Fruit fly (Drosophila melanogaster) whole organism, embryonic: ENCODE measurements around the gene CG10700.

Experiments used
- C15 ChIP-seq: fragments of 200-800 bp; sonication (Bioruptor generic); IDR thresholded peaks from 3 replicates; pipeline ENCODE4 v1.3.6; 2022; ENCODE audit warnings: missing biosample characterization, missing genetic modification characterization
- CG1024 ChIP-seq: fragments of 200-800 bp; sonication (Bioruptor generic); IDR thresholded peaks from 2 replicates; pipeline ENCODE4 v1.3.6; 2022; ENCODE audit warnings: missing biosample characterization, missing genetic modification characterization
- CG11456 ChIP-seq: fragments of 200-800 bp; sonication (Bioruptor generic); IDR thresholded peaks from 3 replicates; pipeline ENCODE4 v1.3.6; 2022; ENCODE audit warnings: missing biosample characterization, missing genetic modification characterization
- CG12942 ChIP-seq: fragments of 200-800 bp; sonication (Bioruptor generic); optimal IDR thresholded peaks from 3 replicates; lab custom pipeline; 2016; ENCODE audit warnings: missing biosample characterization, missing genetic modification characterization
- CG13296 ChIP-seq: fragments of 200-800 bp; sonication (Bioruptor generic); optimal IDR thresholded peaks from 3 replicates; lab custom pipeline; 2018; ENCODE audit warnings: missing biosample characterization, mild to moderate bottlenecking, missing genetic modification characterization
- CG14050 ChIP-seq: fragments of 200-800 bp; sonication (Bioruptor generic); IDR thresholded peaks from 3 replicates; pipeline ENCODE4 v1.3.6; 2022; ENCODE audit warnings: missing biosample characterization, missing genetic modification characterization
- CG14860 ChIP-seq: fragments of 200-800 bp; sonication (Bioruptor generic); IDR thresholded peaks from 3 replicates; pipeline ENCODE4 v1.3.6; 2022; ENCODE audit warnings: missing biosample characterization, missing genetic modification characterization; ENCODE audit not compliant: partially characterized antibody
- CG1647 ChIP-seq: fragments of 200-800 bp; sonication (Bioruptor generic); optimal IDR thresholded peaks from 3 replicates; lab custom pipeline; 2016; ENCODE audit warnings: missing biosample characterization, missing genetic modification characterization
- CG17359 ChIP-seq: fragments of 200-800 bp; sonication (Bioruptor generic); optimal IDR thresholded peaks from 3 replicates; lab custom pipeline; 2018; ENCODE audit warnings: missing biosample characterization, mild to moderate bottlenecking, missing genetic modification characterization, moderate library complexity
- CG17912 ChIP-seq: fragments of 200-800 bp; sonication (Bioruptor generic); optimal IDR thresholded peaks from 2 replicates; lab custom pipeline; 2018; ENCODE audit warnings: missing biosample characterization, mild to moderate bottlenecking, missing genetic modification characterization
- CG1792 ChIP-seq: fragments of 200-800 bp; sonication (Bioruptor generic); optimal IDR thresholded peaks from 2 replicates; lab custom pipeline; 2016; ENCODE audit warnings: missing biosample characterization, missing genetic modification characterization
- CG2199 ChIP-seq: fragments of 200-800 bp; sonication (Bioruptor generic); IDR thresholded peaks from 3 replicates; pipeline ENCODE4 v1.3.6; 2022; ENCODE audit warnings: missing biosample characterization, missing genetic modification characterization
- CG2889 ChIP-seq: fragments of 200-800 bp; sonication (Bioruptor generic); IDR thresholded peaks from 3 replicates; pipeline ENCODE4 v1.3.6; 2022; ENCODE audit warnings: missing biosample characterization, missing genetic modification characterization
- CG31365 ChIP-seq: fragments of 200-800 bp; sonication (Bioruptor generic); optimal IDR thresholded peaks from 2 replicates; lab custom pipeline; 2018; ENCODE audit warnings: missing biosample characterization, mild to moderate bottlenecking, missing genetic modification characterization
- CG3163 ChIP-seq: fragments of 200-800 bp; sonication (Bioruptor generic); optimal IDR thresholded peaks from 3 replicates; lab custom pipeline; 2016; ENCODE audit warnings: missing biosample characterization, missing genetic modification characterization
- CG3281 ChIP-seq: fragments of 200-800 bp; sonication (Bioruptor generic); optimal IDR thresholded peaks from 3 replicates; lab custom pipeline; 2017; ENCODE audit warnings: missing biosample characterization, mild to moderate bottlenecking, missing genetic modification characterization
- CG3838 ChIP-seq: fragments of 200-800 bp; sonication (Bioruptor generic); optimal IDR thresholded peaks from 3 replicates; lab custom pipeline; 2016; ENCODE audit warnings: missing biosample characterization, missing genetic modification characterization
- CG4328 ChIP-seq: fragments of 200-800 bp; sonication (Bioruptor generic); optimal IDR thresholded peaks from 3 replicates; lab custom pipeline; 2017; ENCODE audit warnings: missing biosample characterization, missing genetic modification reagents, missing genetic modification characterization
- CG6654 ChIP-seq: fragments of 200-800 bp; sonication (Bioruptor generic); optimal IDR thresholded peaks from 2 replicates; lab custom pipeline; 2017; ENCODE audit warnings: missing biosample characterization, mild to moderate bottlenecking, missing genetic modification characterization
- CG7357 ChIP-seq: fragments of 200-800 bp; sonication (Bioruptor generic); IDR thresholded peaks from 3 replicates; pipeline ENCODE4 v1.3.6; 2022; ENCODE audit warnings: missing biosample characterization, missing genetic modification characterization
- CG8388 ChIP-seq: fragments of 200-800 bp; sonication (Bioruptor generic); optimal IDR thresholded peaks from 2 replicates; lab custom pipeline; 2019; ENCODE audit warnings: missing biosample characterization, mild to moderate bottlenecking, missing genetic modification characterization, moderate library complexity
- CG9437 ChIP-seq: fragments of 200-800 bp; sonication (Bioruptor generic); optimal IDR thresholded peaks from 2 replicates; lab custom pipeline; 2018; ENCODE audit warnings: missing biosample characterization, mild to moderate bottlenecking, missing genetic modification characterization
- Dref ChIP-seq: fragments of 200-800 bp; sonication (Bioruptor generic); IDR thresholded peaks from 2 replicates; pipeline ENCODE4 v1.3.6; 2022; ENCODE audit warnings: missing biosample characterization, missing genetic modification characterization
- Eip74EF ChIP-seq, 2 experiments: fragments of 200-800 bp in 1 of 2; fragments of >200 bp in 1 of 2; sonication (Bioruptor generic) in 1 of 2; optimal IDR thresholded peaks; 2 replicates each; lab custom pipeline; 2017 to 2019; ENCODE audit warnings: missing biosample characterization in 2 of 2, missing genetic modification characterization in 2 of 2, mild to moderate bottlenecking in 1 of 2, moderate library complexity in 1 of 2
- Ets97D ChIP-seq: fragments of 200-800 bp; sonication (Bioruptor generic); optimal IDR thresholded peaks from 3 replicates; lab custom pipeline; 2016; ENCODE audit warnings: missing biosample characterization, missing genetic modification characterization
- Lhr ChIP-seq: fragments of 200-800 bp; sonication (Bioruptor generic); optimal IDR thresholded peaks from 3 replicates; lab custom pipeline; 2017; ENCODE audit warnings: mild to moderate bottlenecking, missing biosample characterization, missing genetic modification reagents, missing genetic modification characterization
- Mad ChIP-seq: fragments of 200-800 bp; sonication (Bioruptor generic); optimal IDR thresholded peaks from 2 replicates; lab custom pipeline; 2016; ENCODE audit warnings: missing biosample characterization, missing genetic modification characterization
- Mes4 ChIP-seq: fragments of 200-800 bp; sonication (Bioruptor generic); optimal IDR thresholded peaks from 2 replicates; lab custom pipeline; 2016; ENCODE audit warnings: missing biosample characterization, missing genetic modification characterization
- Nf-YC ChIP-seq: fragments of 200-800 bp; optimal IDR thresholded peaks from 3 replicates; lab custom pipeline; 2019; ENCODE audit warnings: missing biosample characterization, mild to moderate bottlenecking, missing genetic modification characterization, moderate library complexity
- Trl ChIP-seq, 3 experiments: fragments of >200 bp in 2 of 3; fragments of 200-800 bp in 1 of 3; sonication (Bioruptor generic) in 1 of 3; optimal IDR thresholded peaks; 2 replicates in 1 of 3; 3 replicates in 2 of 3; lab custom pipeline; 2016 to 2017; ENCODE audit warnings: missing biosample characterization in 1 of 3, missing genetic modification characterization in 1 of 3
- Usf ChIP-seq: fragments of 200-800 bp; sonication (Bioruptor generic); optimal IDR thresholded peaks from 2 replicates; lab custom pipeline; 2017; ENCODE audit warnings: missing genotype, missing biosample characterization, missing genetic modification characterization
- bowl ChIP-seq: fragments of 200-800 bp; sonication (Bioruptor generic); IDR thresholded peaks from 2 replicates; pipeline ENCODE4 v1.3.6; 2022; ENCODE audit warnings: missing biosample characterization, missing genetic modification characterization
- br ChIP-seq: fragments of >200 bp; optimal IDR thresholded peaks from 2 replicates; lab custom pipeline; 2017
- cad ChIP-seq: fragments of >200 bp; optimal IDR thresholded peaks from 2 replicates; lab custom pipeline; 2017; ENCODE audit warnings: missing biosample characterization, missing genetic modification characterization
- cwo ChIP-seq: fragments of 200-800 bp; sonication (Bioruptor generic); optimal IDR thresholded peaks from 3 replicates; lab custom pipeline; 2017; ENCODE audit warnings: missing biosample characterization, missing genetic modification characterization, mild to moderate bottlenecking, moderate library complexity, missing genetic modification reagents
- danr ChIP-seq: fragments of 200-800 bp; sonication (Bioruptor generic); IDR thresholded peaks from 2 replicates; pipeline ENCODE4 v1.3.6; 2022; ENCODE audit warnings: missing biosample characterization, missing genetic modification characterization
- disco-r ChIP-seq: fragments of 200-800 bp; sonication (Bioruptor generic); optimal IDR thresholded peaks from 2 replicates; lab custom pipeline; 2016; ENCODE audit warnings: missing biosample characterization, missing genetic modification characterization
- dm ChIP-seq: fragments of 200-800 bp; sonication (Bioruptor generic); optimal IDR thresholded peaks from 3 replicates; lab custom pipeline; 2016; ENCODE audit warnings: missing biosample characterization, missing genetic modification characterization
- dpn ChIP-seq, 2 experiments: fragments of 200-800 bp; sonication (Bioruptor generic); optimal IDR thresholded peaks; 3 replicates each; lab custom pipeline; 2016; ENCODE audit warnings: missing biosample characterization in 2 of 2, missing genetic modification characterization in 2 of 2
- fd3F ChIP-seq: fragments of 200-800 bp; sonication (Bioruptor generic); optimal IDR thresholded peaks from 2 replicates; lab custom pipeline; 2018; ENCODE audit warnings: missing biosample characterization, mild to moderate bottlenecking, missing genetic modification characterization, moderate library complexity
- fd96Cb ChIP-seq: fragments of 200-800 bp; sonication (Bioruptor generic); optimal IDR thresholded peaks from 2 replicates; lab custom pipeline; 2018; ENCODE audit warnings: missing biosample characterization, mild to moderate bottlenecking, missing genetic modification characterization, moderate library complexity
- hb ChIP-seq: fragments of 200-800 bp; sonication (Bioruptor generic); IDR thresholded peaks from 3 replicates; pipeline ENCODE4 v1.3.6; 2022; ENCODE audit warnings: missing biosample characterization, missing genetic modification characterization; ENCODE audit not compliant: partially characterized antibody
- jigr1 ChIP-seq: fragments of 200-800 bp; sonication (Bioruptor generic); IDR thresholded peaks from 3 replicates; pipeline ENCODE4 v1.3.6; 2022; ENCODE audit warnings: missing biosample characterization, missing genetic modification characterization
- lab ChIP-seq: fragments of 200-800 bp; sonication (Bioruptor generic); optimal IDR thresholded peaks from 3 replicates; lab custom pipeline; 2017; ENCODE audit warnings: missing biosample characterization, missing genetic modification characterization, mild to moderate bottlenecking, moderate library complexity, missing genetic modification reagents
- nerfin-2 ChIP-seq: fragments of 200-800 bp; sonication (Bioruptor generic); IDR thresholded peaks from 2 replicates; pipeline ENCODE4 v1.3.6; 2022; ENCODE audit warnings: missing biosample characterization, missing genetic modification characterization; ENCODE audit not compliant: partially characterized antibody
- oc ChIP-seq: fragments of 200-800 bp; sonication (Bioruptor generic); optimal IDR thresholded peaks from 2 replicates; lab custom pipeline; 2018; ENCODE audit warnings: missing biosample characterization, mild to moderate bottlenecking, missing genetic modification characterization, moderate library complexity
- pum ChIP-seq: fragments of 200-800 bp; sonication (Bioruptor generic); optimal IDR thresholded peaks from 2 replicates; lab custom pipeline; 2016; ENCODE audit warnings: missing biosample characterization, missing genetic modification characterization
- sens ChIP-seq: fragments of 200-800 bp; sonication (Bioruptor generic); peaks from one replicate; lab custom pipeline; 2016; ENCODE audit warnings: missing biosample characterization, missing genetic modification characterization
- seq ChIP-seq: fragments of 200-800 bp; sonication (Bioruptor generic); IDR thresholded peaks from 2 replicates; pipeline ENCODE4 v1.3.6; 2022; ENCODE audit warnings: missing biosample characterization, missing genetic modification characterization
- ssp ChIP-seq: fragments of 200-800 bp; sonication (Bioruptor generic); IDR thresholded peaks from 2 replicates; pipeline ENCODE4 v1.3.6; 2022; ENCODE audit warnings: missing biosample characterization, missing genetic modification characterization
- twi ChIP-seq: fragments of 200-800 bp; optimal IDR thresholded peaks from 2 replicates; lab custom pipeline; 2019; ENCODE audit warnings: missing biosample characterization, mild to moderate bottlenecking, missing genetic modification characterization, moderate library complexity

The CG10700 gene

DNA sequence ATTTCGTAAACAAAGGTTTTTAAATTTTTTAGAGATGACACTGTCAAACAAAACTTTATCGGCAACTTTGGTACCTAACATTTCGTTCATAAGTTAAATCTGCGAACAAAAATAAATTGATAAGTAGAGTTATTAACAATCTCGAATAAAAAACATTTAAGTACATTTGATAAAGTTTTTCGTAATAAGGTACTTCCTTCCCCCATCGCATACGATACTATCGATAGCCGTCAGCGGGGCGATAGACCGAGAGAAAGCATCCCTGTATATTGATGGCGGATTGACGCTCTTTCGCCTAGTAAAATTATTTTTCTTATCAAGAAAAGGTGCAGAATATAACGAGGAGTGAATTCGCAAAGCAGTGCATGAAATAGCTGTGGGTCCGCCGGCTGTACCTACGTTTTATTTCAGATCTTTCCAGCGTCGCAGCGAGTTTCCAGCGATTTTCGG, 33.7 kb downstream of the CG10700 start, which contains the start of the genes Ttc19 and Acn (continued):
- peak; percentile 59 for TF ChIP-seq cwo (GFP tag; lab: Kevin White, UChicago)
- TF ChIP-seq Trl (optimal IDR thresholded peaks at IDR 0.05; lab: Kevin White, UChicago), result no peak
- TF ChIP-seq Trl (GFP tag; optimal IDR thresholded peaks at IDR 0.05; lab: Kevin White, UChicago), result peak; percentile 92
- TF ChIP-seq CG1024 (GFP tag; lab: Robert Waterston, UW), result peak; percentile 56
- peak; percentile 76 for TF ChIP-seq Mes4
- peak; percentile 87 for TF ChIP-seq nerfin-2 (GFP tag; lab: Robert Waterston, UW)
- peak; percentile 84 for TF ChIP-seq lab (GFP tag; lab: Kevin White, UChicago)
- TF ChIP-seq CG6654 (GFP tag; lab: Kevin White, UChicago), result no peak
- peak; percentile 96 for TF ChIP-seq CG14860 (GFP tag; lab: Robert Waterston, UW)
- peak; percentile 81 for TF ChIP-seq Mad (GFP tag; lab: Kevin White, UChicago)
- TF ChIP-seq CG4328 (GFP tag; lab: Kevin White, UChicago), result peak; percentile 75
- TF ChIP-seq Ets97D (GFP tag; lab: Kevin White, UChicago), result peak; percentile 90
- no peak for TF ChIP-seq oc
- TF ChIP-seq CG13296 (GFP tag; lab: Kevin White, UChicago), result peak; percentile 75
- TF ChIP-seq dm (GFP tag; lab: Kevin White, UChicago), result peak; percentile 80
- no peak for TF ChIP-seq br
- TF ChIP-seq C15, result no peak
- TF ChIP-seq sens, result peak; percentile 98
- TF ChIP-seq hb (GFP tag; lab: Robert Waterston, UW), result peak; percentile 95
- TF ChIP-seq CG1647 (GFP tag; lab: Kevin White, UChicago), result peak; percentile 88
- TF ChIP-seq CG3281 (GFP tag; lab: Kevin White, UChicago), result peak; percentile 76
- peak; percentile 71 for TF ChIP-seq Nf-YC (tag; lab: Kevin White, UChicago)
- peak; percentile 87 for TF ChIP-seq CG1792 (GFP tag; lab: Kevin White, UChicago)
- peak; percentile 82 for TF ChIP-seq CG9437
- peak; percentile 78 for TF ChIP-seq CG3163 (GFP tag; lab: Kevin White, UChicago)
- TF ChIP-seq Eip74EF (GFP tag; optimal IDR thresholded peaks at IDR 0.05; lab: Kevin White, UChicago), result no peak
- no peak for TF ChIP-seq CG31365 (tag; lab: Kevin White, UChicago)
- TF ChIP-seq CG2889, result peak; percentile 71; the same call in 1 of the 3 replicates
- peak; percentile 85 for TF ChIP-seq CG11456 (GFP tag; lab: Robert Waterston, UW)
- TF ChIP-seq disco-r, result peak; percentile 77
- TF ChIP-seq cad (GFP tag; lab: Kevin White, UChicago), result no peak
- TF ChIP-seq bowl, result peak; percentile 54; the same call in 1 of the 2 replicates
- TF ChIP-seq seq (GFP tag; lab: Robert Waterston, UW), result peak; percentile 73
- peak; percentile 91 for TF ChIP-seq pum (GFP tag; lab: Kevin White, UChicago)
- TF ChIP-seq CG8388 (GFP tag; lab: Kevin White, UChicago), result peak; percentile 81
- TF ChIP-seq fd96Cb (tag; lab: Kevin White, UChicago), result peak; percentile 60
- TF ChIP-seq Lhr (GFP tag; lab: Kevin White, UChicago), result peak; percentile 51
- TF ChIP-seq CG12942 (GFP tag; lab: Kevin White, UChicago), result peak; percentile 79
- TF ChIP-seq Dref, result peak; percentile 92
- TF ChIP-seq Usf, result peak; percentile 32
- peak; percentile 72 for TF ChIP-seq fd3F (GFP tag; lab: Kevin White, UChicago)
- peak; percentile 72 to 92 for TF ChIP-seq dpn (GFP tag; optimal IDR thresholded peaks at IDR 0.05; lab: Kevin White, UChicago)
- peak; percentile 82 for TF ChIP-seq CG17359
- no peak for TF ChIP-seq jigr1
- TF ChIP-seq CG7357, result peak; percentile 49; the same call in 1 of the 3 replicates
- peak; percentile 43; the same call in 1 of the 2 replicates for TF ChIP-seq danr
- TF ChIP-seq CG17912 (GFP tag; lab: Kevin White, UChicago), result peak; percentile 59
- TF ChIP-seq CG14050 (GFP tag; lab: Robert Waterston, UW), result peak; percentile 68
- peak; percentile 60 for TF ChIP-seq twi (tag; lab: Kevin White, UChicago)
- TF ChIP-seq CG3838, result peak; percentile 59
- TF ChIP-seq ssp (GFP tag; lab: Robert Waterston, UW), result peak; percentile 82
- TF ChIP-seq CG2199 (GFP tag; lab: Robert Waterston, UW), result no peak
